Worm (Caenorhabditis elegans): ENCODE results near the gene C18E9.2.
A peak's percentile ranks its signal among the peaks of the same experiment; 100 is the strongest.

C18E9.2 gene

DNA sequence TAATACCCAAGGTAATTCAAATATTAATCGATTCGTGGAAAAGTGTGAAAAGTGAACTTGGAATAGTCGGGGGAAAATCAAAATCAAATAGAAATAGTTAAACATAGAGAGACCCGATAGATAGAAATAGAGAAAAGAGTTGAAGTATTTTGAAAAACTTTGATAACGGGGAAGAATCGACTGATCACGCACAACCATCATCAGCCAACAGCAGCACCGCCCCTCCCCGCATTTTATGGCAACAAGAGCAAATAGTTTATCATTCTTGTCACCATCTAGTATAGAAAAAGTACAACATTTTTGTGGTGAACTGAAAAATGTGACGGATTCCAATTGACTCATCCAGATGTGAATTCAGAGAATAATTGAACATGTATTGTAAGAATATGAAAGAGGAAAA lies 26.8 kb downstream of the C18E9.2 start:
- no peak for TF ChIP-seq ceh-16 (tag; optimal IDR thresholded peaks at IDR 0.05)
- peak; percentile 91 for TF ChIP-seq fos-1 (tag; optimal IDR thresholded peaks at IDR 0.05)

DNA sequence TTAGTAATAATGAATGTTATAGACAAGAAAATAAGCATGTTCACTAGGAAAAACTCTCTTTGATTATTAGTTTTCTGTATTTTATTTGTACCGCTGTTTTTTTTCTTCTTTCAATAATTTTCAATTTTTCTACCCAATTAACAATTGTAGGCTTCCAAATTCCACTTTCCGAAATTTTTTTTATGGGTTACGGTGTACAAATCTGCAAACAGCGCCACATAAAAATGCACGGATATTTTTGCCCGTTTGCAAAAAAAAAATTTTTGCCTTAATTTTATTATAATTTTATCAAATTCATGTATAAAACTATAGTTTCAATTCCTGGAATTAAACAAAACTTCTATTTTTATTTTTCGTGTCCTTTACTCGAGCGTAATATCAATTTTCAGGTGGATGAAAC lies 28.0 kb downstream of the C18E9.2 start, which contains the start of gene ooc-5:
ooc-5 (plus strand) TSS at position 381 of the 400 bp plus-strand sequence.
- TF ChIP-seq lsy-2 (tag; optimal IDR thresholded peaks at IDR 0.05) (peak; percentile 33 to 96), unc-55 (GFP tag; optimal IDR thresholded peaks at IDR 0.05) (peak; percentile 52), C34F6.9 (tag; optimal IDR thresholded peaks at IDR 0.05) (peak; percentile 18), aly-2 (tag; optimal IDR thresholded peaks at IDR 0.05) (no peak)

DNA sequence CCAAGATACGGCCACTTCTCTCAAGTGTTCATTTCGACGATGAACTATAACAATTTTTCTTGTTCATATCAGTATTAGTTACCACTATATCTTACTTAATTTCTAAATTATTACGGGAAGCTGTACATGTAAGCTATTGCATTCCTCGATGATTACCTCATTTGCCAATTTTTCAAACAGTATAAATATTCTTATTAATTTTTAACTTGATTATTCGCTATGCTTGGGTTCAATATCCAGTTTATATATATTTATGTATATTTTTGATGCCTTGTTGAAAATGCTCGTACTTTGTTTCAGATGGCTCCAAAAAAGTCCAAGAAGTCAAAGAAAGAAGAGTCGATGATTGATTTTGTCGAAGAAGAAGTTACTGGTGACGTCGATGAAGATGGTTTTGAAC lies 29.5 kb downstream of the C18E9.2 start, which contains the start of gene F44G4.1:
F44G4.1 (plus strand) TSS at position 301 of the 400 bp plus-strand sequence.
- TF ChIP-seq dmd-4 (tag; optimal IDR thresholded peaks at IDR 0.05) (no peak), zag-1 (tag; optimal IDR thresholded peaks at IDR 0.05) (no peak), lsy-2 (tag; optimal IDR thresholded peaks at IDR 0.05) (no peak)

DNA sequence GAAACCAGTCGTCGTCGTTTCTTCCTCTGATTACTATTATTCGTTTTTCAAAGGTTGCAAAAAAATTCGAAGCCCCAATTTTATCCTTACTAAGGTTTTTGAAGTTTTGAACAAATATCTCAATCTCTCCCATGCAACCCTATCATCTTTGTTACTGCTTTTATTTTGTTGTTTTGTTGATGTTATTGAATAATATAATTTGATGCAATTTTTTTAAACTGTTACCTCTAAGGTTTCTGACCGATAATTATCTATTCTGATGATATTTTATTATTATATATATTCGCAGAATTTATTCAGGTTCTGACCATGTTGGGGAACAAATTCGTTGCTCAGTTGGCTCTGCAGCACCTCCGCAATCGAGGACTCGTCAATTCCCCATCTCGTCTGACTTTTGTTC lies 31.3 kb downstream of the C18E9.2 start, which contains the start of gene ndub-2:
ndub-2 (plus strand) TSS at position 301 of the 400 bp plus-strand sequence.
- no peak for TF ChIP-seq lin-13 (GFP tag; optimal IDR thresholded peaks at IDR 0.05)
- no peak for TF ChIP-seq aly-2 (tag; optimal IDR thresholded peaks at IDR 0.05)
- TF ChIP-seq unc-39 (tag; optimal IDR thresholded peaks at IDR 0.05): no peak
- no peak for TF ChIP-seq elt-3 (tag; optimal IDR thresholded peaks at IDR 0.05)
- TF ChIP-seq mab-5 (tag; optimal IDR thresholded peaks at IDR 0.05): no peak
- no peak for TF ChIP-seq ama-1 (optimal IDR thresholded peaks at IDR 0.05)
- TF ChIP-seq ztf-1 (GFP tag; conservative IDR thresholded peaks at IDR 0.05): no peak
- TF ChIP-seq snpc-4 (tag; optimal IDR thresholded peaks at IDR 0.05): no peak
- no peak for TF ChIP-seq nhr-21 (tag; optimal IDR thresholded peaks at IDR 0.05)
- TF ChIP-seq egl-27 (tag; optimal IDR thresholded peaks at IDR 0.05): no peak

DNA sequence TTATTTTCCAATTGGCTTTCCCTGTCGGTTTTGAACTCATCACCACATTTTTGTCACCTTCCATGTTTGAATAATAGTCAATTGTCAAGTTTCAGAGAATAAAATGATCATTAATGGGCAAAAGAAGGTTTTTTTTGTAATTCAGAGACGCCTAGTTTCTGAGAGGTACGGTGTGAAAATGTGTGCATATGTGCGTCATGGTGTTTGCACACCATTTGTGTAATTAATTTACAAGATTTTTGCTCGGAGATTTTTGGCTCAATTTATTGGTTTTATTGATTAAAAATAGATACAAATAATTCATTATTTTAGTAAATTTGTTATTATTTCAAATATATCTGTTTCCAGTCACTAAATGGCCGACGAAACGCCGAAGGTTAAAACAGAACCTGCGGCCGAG lies 32.7 kb downstream of the C18E9.2 start, which contains the start of the genes F44G4.3 and tdp-1:
F44G4.3 (minus strand) TSS at position 184 of the 400 bp plus-strand sequence.
tdp-1 (plus strand) TSS at position 347 of the 400 bp plus-strand sequence.
- TF ChIP-seq lsy-2 (tag; optimal IDR thresholded peaks at IDR 0.05) (peak; percentile 55 to 94), nhr-129 (tag; optimal IDR thresholded peaks at IDR 0.05) (peak; percentile 18), nhr-21 (tag; optimal IDR thresholded peaks at IDR 0.05) (no peak), C34F6.9 (tag; optimal IDR thresholded peaks at IDR 0.05) (peak; percentile 67), ama-1 (optimal IDR thresholded peaks at IDR 0.05) (no peak), ZK546.5 (tag; optimal IDR thresholded peaks at IDR 0.05) (no peak), nhr-77 (tag; optimal IDR thresholded peaks at IDR 0.05) (no peak), Y55F3AM.14 (GFP tag; optimal IDR thresholded peaks at IDR 0.05) (no peak), unc-55 (GFP tag; optimal IDR thresholded peaks at IDR 0.05) (peak; percentile 68)

- no peak for TF ChIP-seq fos-1 (tag; optimal IDR thresholded peaks at IDR 0.05)
These were observed 35.5 kb downstream of the C18E9.2 start, which contains the start of gene F44G4.5 for ce11 chrII:9000331-9000730. F44G4.5 (minus strand) TSS chrII:9000431.

ce11 chrII:9001743-9002222 lies 37.0 kb downstream of the C18E9.2 start, which contains the start of gene F44G4.6:
F44G4.6 (minus strand) TSS chrII:9001793.
- TF ChIP-seq nhr-6 (tag; optimal IDR thresholded peaks at IDR 0.05) (no peak), nhr-129 (tag; optimal IDR thresholded peaks at IDR 0.05) (no peak), mbf-1 (tag; optimal IDR thresholded peaks at IDR 0.05) (no peak), sma-9 (GFP tag; optimal IDR thresholded peaks at IDR 0.05) (no peak), sma-9 (tag; optimal IDR thresholded peaks at IDR 0.05) (no peak), blmp-1 (tag; optimal IDR thresholded peaks at IDR 0.05; ENCODE audit: insufficient read depth) (no peak), lin-13 (GFP tag; optimal IDR thresholded peaks at IDR 0.05) (no peak), nhr-77 (tag; optimal IDR thresholded peaks at IDR 0.05) (no peak), lin-11 (tag; optimal IDR thresholded peaks at IDR 0.05) (no peak)

DNA sequence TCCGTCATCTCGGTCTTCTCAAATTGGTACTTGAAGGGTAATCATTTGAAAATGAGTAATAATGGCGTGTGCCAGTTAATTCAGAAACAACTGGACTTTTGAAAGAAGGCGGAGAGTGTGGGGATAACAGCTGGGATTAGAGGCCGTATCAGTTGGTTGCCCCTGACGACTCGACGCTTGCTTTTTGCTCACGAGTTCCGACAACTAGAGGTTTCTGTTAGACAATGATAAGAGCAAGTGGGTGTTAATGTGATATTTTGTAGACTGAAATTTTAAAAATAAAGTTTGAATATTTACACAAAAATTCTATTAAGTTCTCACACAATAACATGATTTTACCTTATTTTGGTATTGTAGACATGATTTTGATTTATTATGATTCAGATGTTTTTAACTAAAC lies 40.3 kb downstream of the C18E9.2 start, which contains the start of gene F44G4.7:
F44G4.7 (minus strand) TSS at position 101 of the 400 bp plus-strand sequence.
- TF ChIP-seq nhr-77 (tag; optimal IDR thresholded peaks at IDR 0.05) (no peak), mdl-1 (tag; optimal IDR thresholded peaks at IDR 0.05) (no peak), F13H6.1 (tag; optimal IDR thresholded peaks at IDR 0.05) (no peak), nhr-11 (tag; optimal IDR thresholded peaks at IDR 0.05) (no peak), sma-9 (GFP tag; optimal IDR thresholded peaks at IDR 0.05) (no peak), sma-9 (tag; optimal IDR thresholded peaks at IDR 0.05) (no peak), lin-39 (tag; optimal IDR thresholded peaks at IDR 0.05) (no peak), mbf-1 (tag; optimal IDR thresholded peaks at IDR 0.05) (no peak), snpc-4 (tag; optimal IDR thresholded peaks at IDR 0.05) (no peak), skn-1 (tag; optimal IDR thresholded peaks at IDR 0.05) (no peak), egl-27 (tag; optimal IDR thresholded peaks at IDR 0.05) (no peak), nhr-129 (tag; optimal IDR thresholded peaks at IDR 0.05) (no peak), nhr-25 (tag; optimal IDR thresholded peaks at IDR 0.05) (no peak), nhr-10 (tag; optimal IDR thresholded peaks at IDR 0.05) (no peak), R02D3.7 (tag; optimal IDR thresholded peaks at IDR 0.05) (no peak), nhr-23 (tag; optimal IDR thresholded peaks at IDR 0.05) (no peak), unc-55 (GFP tag; optimal IDR thresholded peaks at IDR 0.05) (no peak), ztf-4 (tag; optimal IDR thresholded peaks at IDR 0.05) (no peak), lsy-2 (tag; optimal IDR thresholded peaks at IDR 0.05) (no peak), blmp-1 (tag; optimal IDR thresholded peaks at IDR 0.05; ENCODE audit: insufficient read depth) (no peak)
